Fruit fly (Drosophila melanogaster) whole organism, adult: ENCODE measurements around the gene MFS9.

Experiments
- CG12768 ChIP-seq: fragments of 200-800 bp; sonication (Bioruptor generic); optimal IDR thresholded peaks from 2 replicates; lab custom pipeline; 2017; ENCODE audit warnings: missing biosample characterization, missing genetic modification characterization, mild to moderate bottlenecking, moderate library complexity, missing genetic modification reagents
- CG14711 ChIP-seq: fragments of 200-800 bp; sonication (Bioruptor generic); optimal IDR thresholded peaks from 2 replicates; lab custom pipeline; 2018; ENCODE audit warnings: missing biosample characterization, mild to moderate bottlenecking, missing genetic modification characterization, moderate library complexity
- CG1620 ChIP-seq: fragments of 200-800 bp; sonication (Bioruptor generic); optimal IDR thresholded peaks from 2 replicates; lab custom pipeline; 2016; ENCODE audit warnings: missing biosample characterization, missing genetic modification characterization
- CG33017 ChIP-seq: fragments of 200-800 bp; sonication (Bioruptor generic); optimal IDR thresholded peaks from 2 replicates; lab custom pipeline; 2018; ENCODE audit warnings: missing biosample characterization, mild to moderate bottlenecking, missing genetic modification characterization, moderate library complexity
- CG7045 ChIP-seq: fragments of 200-800 bp; sonication (Bioruptor generic); optimal IDR thresholded peaks from 2 replicates; lab custom pipeline; 2017; ENCODE audit warnings: missing biosample characterization, mild to moderate bottlenecking, missing genetic modification characterization
- CG7101 ChIP-seq: fragments of 200-800 bp; sonication (Bioruptor generic); optimal IDR thresholded peaks from 2 replicates; lab custom pipeline; 2018; ENCODE audit warnings: missing biosample characterization, mild to moderate bottlenecking, missing genetic modification characterization, moderate library complexity
- Mnt ChIP-seq: fragments of 200-800 bp; sonication (Bioruptor generic); optimal IDR thresholded peaks from 2 replicates; lab custom pipeline; 2016; ENCODE audit warnings: missing biosample characterization, mild to moderate bottlenecking, missing genetic modification characterization
- bab1 ChIP-seq: fragments of 200-800 bp; sonication (Bioruptor generic); optimal IDR thresholded peaks from 3 replicates; lab custom pipeline; 2019; ENCODE audit warnings: missing biosample characterization, mild to moderate bottlenecking, missing genetic modification characterization, moderate library complexity
- cnc ChIP-seq, 2 experiments: fragments of >200 bp; optimal IDR thresholded peaks; 2 replicates each; lab custom pipeline; 2017
- kay ChIP-seq: fragments of 200-800 bp; sonication (Bioruptor generic); peaks from one replicate; lab custom pipeline; 2016; ENCODE audit warnings: missing biosample characterization, missing genetic modification characterization, borderline replicate concordance
- pad ChIP-seq: fragments of 200-800 bp; sonication (Bioruptor generic); optimal IDR thresholded peaks from 3 replicates; lab custom pipeline; 2017; ENCODE audit warnings: missing biosample characterization, missing genetic modification characterization, mild to moderate bottlenecking, moderate library complexity, missing genetic modification reagents

DNA sequence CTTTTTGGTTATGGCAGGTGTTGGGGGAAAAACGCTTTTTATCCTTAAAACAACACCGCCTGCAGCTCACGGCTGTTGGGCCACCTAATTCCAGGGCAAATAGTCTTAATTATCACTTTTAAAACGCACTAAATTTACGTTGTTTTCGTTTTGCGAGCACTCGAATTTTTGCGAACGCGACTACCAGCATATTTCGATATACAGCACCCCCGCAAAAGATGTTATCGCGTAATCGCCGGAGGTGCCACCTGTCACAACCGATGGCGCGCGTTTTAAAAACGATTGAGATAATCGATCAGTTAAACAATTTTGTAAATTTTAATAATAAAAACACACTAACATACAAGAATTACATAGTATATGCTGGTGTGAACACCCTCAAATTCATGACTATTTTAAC is 39.8 kb upstream of the MFS9 start, which contains the start of gene Stat92E:
- TF ChIP-seq CG14711 = no peak
- TF ChIP-seq kay (GFP tag; lab: Kevin White, UChicago) = peak; percentile 21
- TF ChIP-seq CG7101 = no peak
- TF ChIP-seq CG33017 (tag; lab: Kevin White, UChicago) = no peak
- no peak for TF ChIP-seq cnc (optimal IDR thresholded peaks at IDR 0.05; lab: Kevin White, UChicago)
- no peak for TF ChIP-seq Mnt (GFP tag; lab: Kevin White, UChicago)
- no peak for TF ChIP-seq CG1620 (GFP tag; lab: Kevin White, UChicago)
- TF ChIP-seq pad (GFP tag; lab: Kevin White, UChicago) = no peak
- no peak for TF ChIP-seq bab1
- no peak for TF ChIP-seq CG7045
- TF ChIP-seq CG12768 = no peak
